Worm (Caenorhabditis elegans): Measurements from ENCODE around the gene T11B7.1.

Gene T11B7.1

ce11 chrIV:8830591-8830990, 9.9 kb upstream of the T11B7.1 start, which contains the start of gene T28C6.8:
TSS of gene T28C6.8 (minus strand) at chrIV:8830727.
- peak; percentile 60 for TF ChIP-seq sma-9 (GFP tag; optimal IDR thresholded peaks at IDR 0.05)
- no peak for TF ChIP-seq sma-9 (tag; optimal IDR thresholded peaks at IDR 0.05)
- peak; percentile 66 for TF ChIP-seq nhr-25 (tag; optimal IDR thresholded peaks at IDR 0.05)
- TF ChIP-seq egl-27 (tag; optimal IDR thresholded peaks at IDR 0.05) = no peak
- TF ChIP-seq nhr-129 (tag; optimal IDR thresholded peaks at IDR 0.05) = peak; percentile 70
- peak; percentile 65 for TF ChIP-seq fos-1 (tag; optimal IDR thresholded peaks at IDR 0.05)
- TF ChIP-seq C34F6.9 (tag; optimal IDR thresholded peaks at IDR 0.05) = no peak
- TF ChIP-seq alr-1 (tag; optimal IDR thresholded peaks at IDR 0.05) = no peak
- peak; percentile 42 for TF ChIP-seq gmeb-1 (tag; optimal IDR thresholded peaks at IDR 0.05)
- TF ChIP-seq lin-13 (GFP tag; optimal IDR thresholded peaks at IDR 0.05) = no peak
- no peak for TF ChIP-seq zag-1 (tag; optimal IDR thresholded peaks at IDR 0.05)
- TF ChIP-seq mdl-1 (tag; optimal IDR thresholded peaks at IDR 0.05) = peak in 1 of 2 experiments; percentile 22
- peak; percentile 65 for TF ChIP-seq nhr-21 (tag; optimal IDR thresholded peaks at IDR 0.05)
- TF ChIP-seq mbf-1 (tag; optimal IDR thresholded peaks at IDR 0.05) = no peak
- TF ChIP-seq crh-2 (tag; optimal IDR thresholded peaks at IDR 0.05) = peak; percentile 37
- no peak for TF ChIP-seq ceh-82 (tag; optimal IDR thresholded peaks at IDR 0.05)
- TF ChIP-seq nhr-23 (tag; optimal IDR thresholded peaks at IDR 0.05) = no peak
- TF ChIP-seq blmp-1 (tag; optimal IDR thresholded peaks at IDR 0.05; ENCODE audit: insufficient read depth) = peak; percentile 63
- peak; percentile 69 for TF ChIP-seq sma-3 (GFP tag; optimal IDR thresholded peaks at IDR 0.05)

ce11 chrIV:8844457-8844856, 3.9 kb downstream of the T11B7.1 start, which contains the start of gene T11B7.2:
TSS of gene T11B7.2 (minus strand) at chrIV:8844557.
- TF ChIP-seq F13H6.1 (tag; optimal IDR thresholded peaks at IDR 0.05) (no peak), fos-1 (tag; optimal IDR thresholded peaks at IDR 0.05) (no peak), sma-9 (GFP tag; optimal IDR thresholded peaks at IDR 0.05) (no peak), sma-9 (tag; optimal IDR thresholded peaks at IDR 0.05) (no peak), sma-3 (GFP tag; optimal IDR thresholded peaks at IDR 0.05) (no peak)

DNA sequence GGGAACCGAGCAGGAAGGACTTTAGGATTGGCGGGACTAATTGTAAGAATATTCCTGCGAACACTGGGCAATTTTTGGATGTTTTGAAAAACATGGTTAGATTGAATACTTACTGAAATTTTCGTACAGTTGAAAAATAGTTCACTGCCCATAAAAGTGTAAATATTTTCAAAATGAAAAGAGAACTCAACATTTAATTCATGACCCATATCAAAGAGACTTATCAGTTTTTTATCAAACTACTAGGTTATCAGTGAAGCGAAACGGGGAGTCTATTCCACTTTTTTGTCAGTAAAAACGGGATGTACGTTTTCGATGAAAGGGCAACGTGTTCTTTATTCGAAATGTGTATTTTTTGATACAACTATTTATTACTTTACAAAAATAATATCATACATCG, 5.4 kb downstream of the T11B7.1 start:
- TF ChIP-seq mdl-1 (tag; optimal IDR thresholded peaks at IDR 0.05) (no peak), mbf-1 (tag; optimal IDR thresholded peaks at IDR 0.05) (no peak), unc-55 (GFP tag; optimal IDR thresholded peaks at IDR 0.05) (no peak), fos-1 (tag; optimal IDR thresholded peaks at IDR 0.05) (peak; percentile 80), snpc-4 (tag; optimal IDR thresholded peaks at IDR 0.05) (no peak), ztf-4 (tag; optimal IDR thresholded peaks at IDR 0.05) (no peak), lin-13 (GFP tag; optimal IDR thresholded peaks at IDR 0.05) (no peak), nhr-11 (tag; optimal IDR thresholded peaks at IDR 0.05) (no peak), nhr-6 (tag; optimal IDR thresholded peaks at IDR 0.05) (no peak), crh-2 (tag; optimal IDR thresholded peaks at IDR 0.05) (peak; percentile 24), R02D3.7 (tag; optimal IDR thresholded peaks at IDR 0.05) (no peak), ztf-1 (GFP tag; conservative IDR thresholded peaks at IDR 0.05) (no peak), lin-39 (tag; optimal IDR thresholded peaks at IDR 0.05) (no peak)

DNA sequence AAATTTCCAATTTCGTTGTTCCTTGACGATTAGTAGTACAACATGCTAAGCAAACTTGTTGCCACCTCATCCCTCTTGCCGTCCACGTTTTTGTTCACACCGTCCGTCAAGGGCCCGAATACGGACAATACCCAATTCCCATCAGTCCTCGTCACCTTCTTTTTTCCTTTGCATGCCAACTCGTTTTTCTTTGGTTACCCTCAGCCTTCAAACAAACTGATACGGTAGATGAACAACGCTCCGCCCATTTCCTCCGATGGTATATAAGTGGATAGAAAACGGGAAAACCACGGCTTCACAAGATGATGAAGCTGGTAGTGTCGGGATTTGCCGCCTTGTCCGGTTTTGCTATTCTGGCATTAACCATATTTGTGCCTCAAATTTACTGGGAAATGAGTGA, 7.4 kb downstream of the T11B7.1 start, which contains the start of gene col-118:
col-118 (plus strand) TSS at position 301 of the 400 bp plus-strand sequence.
- TF ChIP-seq sma-9 (GFP tag; optimal IDR thresholded peaks at IDR 0.05) (no peak), sma-9 (tag; optimal IDR thresholded peaks at IDR 0.05) (no peak), lin-39 (tag; optimal IDR thresholded peaks at IDR 0.05) (no peak), ztf-4 (tag; optimal IDR thresholded peaks at IDR 0.05) (no peak), ceh-82 (tag; optimal IDR thresholded peaks at IDR 0.05) (no peak), mab-5 (tag; optimal IDR thresholded peaks at IDR 0.05) (no peak), peb-1 (tag; optimal IDR thresholded peaks at IDR 0.05) (no peak), nhr-237 (tag; optimal IDR thresholded peaks at IDR 0.05) (no peak), mdl-1 (tag; optimal IDR thresholded peaks at IDR 0.05) (no peak), dmd-4 (tag; optimal IDR thresholded peaks at IDR 0.05) (no peak), ztf-11 (tag; optimal IDR thresholded peaks at IDR 0.05) (no peak), crh-2 (tag; optimal IDR thresholded peaks at IDR 0.05) (no peak), aly-2 (tag; optimal IDR thresholded peaks at IDR 0.05) (no peak)

DNA sequence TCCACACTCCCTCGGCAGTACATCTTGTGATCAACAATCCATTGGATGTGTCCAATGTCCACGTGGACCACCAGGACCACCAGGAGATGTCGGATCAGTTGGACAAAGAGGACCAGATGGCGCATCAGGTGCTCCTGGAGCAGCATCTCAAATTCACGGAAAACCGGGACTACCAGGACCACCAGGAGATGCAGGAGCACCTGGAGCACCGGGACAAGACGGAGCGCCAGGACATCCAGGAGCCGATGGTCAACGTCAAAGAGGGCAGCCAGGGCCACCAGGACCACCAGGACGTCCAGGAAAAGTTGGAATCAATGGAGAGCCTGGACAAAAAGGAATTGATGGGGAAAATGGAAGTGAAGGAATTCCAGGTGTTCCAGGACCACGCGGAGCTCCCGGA, 8.5 kb downstream of the T11B7.1 start:
- no peak for TF ChIP-seq blmp-1 (tag; optimal IDR thresholded peaks at IDR 0.05; ENCODE audit: insufficient read depth)
- no peak for TF ChIP-seq nhr-11 (tag; optimal IDR thresholded peaks at IDR 0.05)
- TF ChIP-seq lin-39 (tag; optimal IDR thresholded peaks at IDR 0.05) = no peak
- no peak for TF ChIP-seq fos-1 (tag; optimal IDR thresholded peaks at IDR 0.05)
- TF ChIP-seq crh-2 (tag; optimal IDR thresholded peaks at IDR 0.05) = no peak
- TF ChIP-seq nhr-6 (tag; optimal IDR thresholded peaks at IDR 0.05) = no peak
- TF ChIP-seq nhr-12 (tag; optimal IDR thresholded peaks at IDR 0.05) = no peak
- TF ChIP-seq peb-1 (tag; optimal IDR thresholded peaks at IDR 0.05) = no peak
